Worm (Caenorhabditis elegans): Measurements from ENCODE around the gene srz-16.

Gene srz-16

ce11 chrV:20212584-20212983 lies 26.1 kb upstream of the srz-16 start, which contains the start of gene Y113G7B.12:
Gene Y113G7B.12 (minus strand): TSS chrV:20212684.
- TF ChIP-seq aly-1 (tag; optimal IDR thresholded peaks at IDR 0.05): no peak
- TF ChIP-seq tra-4 (tag; optimal IDR thresholded peaks at IDR 0.05): no peak
- no peak for TF ChIP-seq ets-7 (tag; optimal IDR thresholded peaks at IDR 0.05)
- no peak for TF ChIP-seq scrt-1 (GFP tag; IDR thresholded peaks at IDR 0.05)
- TF ChIP-seq ceh-13 (GFP tag; optimal IDR thresholded peaks at IDR 0.05): no peak
- TF ChIP-seq ama-1 (optimal IDR thresholded peaks at IDR 0.05): no peak
- no peak for TF ChIP-seq hmg-4 (GFP tag; optimal IDR thresholded peaks at IDR 0.05)
- no peak for TF ChIP-seq F13C5.2 (tag; optimal IDR thresholded peaks at IDR 0.05)
- no peak for TF ChIP-seq ceh-36 (tag; optimal IDR thresholded peaks at IDR 0.05)
- no peak for TF ChIP-seq flt-1 (GFP tag; IDR thresholded peaks at IDR 0.05)
- no peak for TF ChIP-seq pes-1 (GFP tag; IDR thresholded peaks at IDR 0.05)
- TF ChIP-seq tbx-37 (GFP tag; conservative IDR thresholded peaks at IDR 0.05): no peak
- TF ChIP-seq hnd-1 (tag; optimal IDR thresholded peaks at IDR 0.05): no peak
- no peak for TF ChIP-seq hmbx-1 (tag; optimal IDR thresholded peaks at IDR 0.05)

ce11 chrV:20206086-20206485 lies 19.6 kb upstream of the srz-16 start, which contains the start of the genes fbxb-59 and srbc-34:
Gene fbxb-59 (minus strand): TSS chrV:20206186.
Gene srbc-34 (plus strand): TSS chrV:20206318.
- TF ChIP-seq B0310.2 (tag; optimal IDR thresholded peaks at IDR 0.05) (no peak), sea-1 (GFP tag; conservative IDR thresholded peaks at IDR 0.05) (no peak), ceh-36 (tag; optimal IDR thresholded peaks at IDR 0.05) (no peak), tbx-11 (GFP tag; IDR thresholded peaks at IDR 0.05) (no peak), hnd-1 (tag; optimal IDR thresholded peaks at IDR 0.05) (no peak), ceh-13 (GFP tag; optimal IDR thresholded peaks at IDR 0.05) (no peak), scrt-1 (GFP tag; IDR thresholded peaks at IDR 0.05) (no peak), tbx-37 (GFP tag; conservative IDR thresholded peaks at IDR 0.05) (no peak), tra-4 (tag; optimal IDR thresholded peaks at IDR 0.05) (no peak)

ce11 chrV:20203085-20203484 lies 16.6 kb upstream of the srz-16 start, which contains the start of gene fbxa-113:
Gene fbxa-113 (plus strand): TSS chrV:20203385.
- TF ChIP-seq hmbx-1 (tag; optimal IDR thresholded peaks at IDR 0.05) (no peak), aly-1 (tag; optimal IDR thresholded peaks at IDR 0.05) (no peak), F13C5.2 (tag; optimal IDR thresholded peaks at IDR 0.05) (no peak), hmg-4 (GFP tag; optimal IDR thresholded peaks at IDR 0.05) (no peak), ceh-36 (tag; optimal IDR thresholded peaks at IDR 0.05) (no peak), tra-4 (tag; optimal IDR thresholded peaks at IDR 0.05) (no peak), sea-1 (GFP tag; conservative IDR thresholded peaks at IDR 0.05) (no peak), tbx-37 (GFP tag; conservative IDR thresholded peaks at IDR 0.05) (no peak), hnd-1 (tag; optimal IDR thresholded peaks at IDR 0.05) (no peak), ets-7 (tag; optimal IDR thresholded peaks at IDR 0.05) (no peak), B0310.2 (tag; optimal IDR thresholded peaks at IDR 0.05) (no peak), scrt-1 (GFP tag; IDR thresholded peaks at IDR 0.05) (no peak), pes-1 (GFP tag; IDR thresholded peaks at IDR 0.05) (no peak)

ce11 chrV:20201316-20201715 lies 14.8 kb upstream of the srz-16 start, which contains the start of gene fbxa-114:
Gene fbxa-114 (plus strand): TSS chrV:20201616.
- TF ChIP-seq ceh-36 (tag; optimal IDR thresholded peaks at IDR 0.05): no peak
- no peak for TF ChIP-seq scrt-1 (GFP tag; IDR thresholded peaks at IDR 0.05)
- no peak for TF ChIP-seq B0310.2 (tag; optimal IDR thresholded peaks at IDR 0.05)
- no peak for TF ChIP-seq F13C5.2 (tag; optimal IDR thresholded peaks at IDR 0.05)
- TF ChIP-seq hmg-4 (GFP tag; optimal IDR thresholded peaks at IDR 0.05): no peak
- no peak for TF ChIP-seq pes-1 (GFP tag; IDR thresholded peaks at IDR 0.05)
- no peak for TF ChIP-seq ama-1 (optimal IDR thresholded peaks at IDR 0.05)
- no peak for TF ChIP-seq ceh-13 (GFP tag; optimal IDR thresholded peaks at IDR 0.05)
- no peak for TF ChIP-seq aly-1 (tag; optimal IDR thresholded peaks at IDR 0.05)
- no peak for TF ChIP-seq hnd-1 (tag; optimal IDR thresholded peaks at IDR 0.05)
- no peak for TF ChIP-seq flt-1 (GFP tag; IDR thresholded peaks at IDR 0.05)
- TF ChIP-seq ets-7 (tag; optimal IDR thresholded peaks at IDR 0.05): no peak
- TF ChIP-seq tbx-37 (GFP tag; conservative IDR thresholded peaks at IDR 0.05): no peak
- no peak for TF ChIP-seq hmbx-1 (tag; optimal IDR thresholded peaks at IDR 0.05)
- TF ChIP-seq sea-1 (GFP tag; conservative IDR thresholded peaks at IDR 0.05): no peak
- TF ChIP-seq tbx-11 (GFP tag; IDR thresholded peaks at IDR 0.05): no peak
- no peak for TF ChIP-seq tra-4 (tag; optimal IDR thresholded peaks at IDR 0.05)

- TF ChIP-seq scrt-1 (GFP tag; IDR thresholded peaks at IDR 0.05) (no peak), B0310.2 (tag; optimal IDR thresholded peaks at IDR 0.05) (no peak), hmg-4 (GFP tag; optimal IDR thresholded peaks at IDR 0.05) (no peak), hmbx-1 (tag; optimal IDR thresholded peaks at IDR 0.05) (no peak), tbx-37 (GFP tag; conservative IDR thresholded peaks at IDR 0.05) (no peak), flt-1 (GFP tag; IDR thresholded peaks at IDR 0.05) (no peak), tra-4 (tag; optimal IDR thresholded peaks at IDR 0.05) (no peak), ceh-13 (GFP tag; optimal IDR thresholded peaks at IDR 0.05) (no peak), F13C5.2 (tag; optimal IDR thresholded peaks at IDR 0.05) (no peak)
These were observed 13.2 kb upstream of the srz-16 start for ce11 chrV:20199658-20200057.

- TF ChIP-seq F13C5.2 (tag; optimal IDR thresholded peaks at IDR 0.05): no peak
- no peak for TF ChIP-seq tbx-11 (GFP tag; IDR thresholded peaks at IDR 0.05)
- no peak for TF ChIP-seq sea-1 (GFP tag; conservative IDR thresholded peaks at IDR 0.05)
- no peak for TF ChIP-seq B0310.2 (tag; optimal IDR thresholded peaks at IDR 0.05)
- no peak for TF ChIP-seq ceh-13 (GFP tag; optimal IDR thresholded peaks at IDR 0.05)
- TF ChIP-seq tra-4 (tag; optimal IDR thresholded peaks at IDR 0.05): no peak
- TF ChIP-seq ets-7 (tag; optimal IDR thresholded peaks at IDR 0.05): no peak
- no peak for TF ChIP-seq aly-1 (tag; optimal IDR thresholded peaks at IDR 0.05)
- TF ChIP-seq scrt-1 (GFP tag; IDR thresholded peaks at IDR 0.05): no peak
- no peak for TF ChIP-seq hnd-1 (tag; optimal IDR thresholded peaks at IDR 0.05)
- TF ChIP-seq pes-1 (GFP tag; IDR thresholded peaks at IDR 0.05): no peak
- TF ChIP-seq flt-1 (GFP tag; IDR thresholded peaks at IDR 0.05): no peak
- no peak for TF ChIP-seq ama-1 (optimal IDR thresholded peaks at IDR 0.05)
- no peak for TF ChIP-seq tbx-37 (GFP tag; conservative IDR thresholded peaks at IDR 0.05)
- no peak for TF ChIP-seq ceh-36 (tag; optimal IDR thresholded peaks at IDR 0.05)
- no peak for TF ChIP-seq hmg-4 (GFP tag; optimal IDR thresholded peaks at IDR 0.05)
- no peak for TF ChIP-seq hmbx-1 (tag; optimal IDR thresholded peaks at IDR 0.05)
These were observed 12.5 kb upstream of the srz-16 start, which contains the start of gene fog-2 for ce11 chrV:20198954-20199353. Gene fog-2 (plus strand): TSS chrV:20199254.

ce11 chrV:20196671-20197070 lies 10.2 kb upstream of the srz-16 start, which contains the start of gene ftr-1:
Gene ftr-1 (plus strand): TSS chrV:20196971.
- no peak for TF ChIP-seq B0310.2 (tag; optimal IDR thresholded peaks at IDR 0.05)
- TF ChIP-seq tbx-37 (GFP tag; conservative IDR thresholded peaks at IDR 0.05): no peak
- TF ChIP-seq flt-1 (GFP tag; IDR thresholded peaks at IDR 0.05): no peak
- TF ChIP-seq ceh-36 (tag; optimal IDR thresholded peaks at IDR 0.05): no peak
- TF ChIP-seq aly-1 (tag; optimal IDR thresholded peaks at IDR 0.05): no peak
- TF ChIP-seq tbx-11 (GFP tag; IDR thresholded peaks at IDR 0.05): no peak
- TF ChIP-seq ets-7 (tag; optimal IDR thresholded peaks at IDR 0.05): no peak
- TF ChIP-seq sea-1 (GFP tag; conservative IDR thresholded peaks at IDR 0.05): no peak
- no peak for TF ChIP-seq tra-4 (tag; optimal IDR thresholded peaks at IDR 0.05)
- no peak for TF ChIP-seq scrt-1 (GFP tag; IDR thresholded peaks at IDR 0.05)
- no peak for TF ChIP-seq ama-1 (optimal IDR thresholded peaks at IDR 0.05)
- TF ChIP-seq hmbx-1 (tag; optimal IDR thresholded peaks at IDR 0.05): no peak
- TF ChIP-seq hnd-1 (tag; optimal IDR thresholded peaks at IDR 0.05): no peak
- no peak for TF ChIP-seq ceh-13 (GFP tag; optimal IDR thresholded peaks at IDR 0.05)
- TF ChIP-seq F13C5.2 (tag; optimal IDR thresholded peaks at IDR 0.05): no peak
- TF ChIP-seq hmg-4 (GFP tag; optimal IDR thresholded peaks at IDR 0.05): no peak

Data from whole organism, early embryonic.